Worm (Caenorhabditis elegans) whole organism, L3 larva: ENCODE results near the gene F36H5.10.

Experiments
- ZK546.5 ChIP-seq: sonication (generic microtip); optimal IDR thresholded peaks from 2 replicates; lab custom pipeline; 2017; ENCODE audit warnings: missing biosample characterization, missing genetic modification characterization
- aly-2 ChIP-seq: fragments of 150-350 bp; optimal IDR thresholded peaks from 2 replicates; lab custom pipeline; 2014; ENCODE audit warnings: missing biosample characterization, missing genetic modification characterization
- ceh-16 ChIP-seq: sonication (generic microtip); optimal IDR thresholded peaks from 2 replicates; lab custom pipeline; 2017; ENCODE audit warnings: missing biosample characterization, missing genetic modification characterization
- ceh-28 ChIP-seq: fragments of 150-350 bp; optimal IDR thresholded peaks from 2 replicates; lab custom pipeline; 2014; ENCODE audit warnings: missing biosample characterization, missing genetic modification reagents, missing genetic modification characterization
- ceh-9 ChIP-seq: sonication (generic microtip); optimal IDR thresholded peaks from 2 replicates; lab custom pipeline; 2018; ENCODE audit warnings: missing biosample characterization, missing genetic modification characterization
- daf-12 ChIP-seq: fragments of 150-350 bp; optimal IDR thresholded peaks from 2 replicates; lab custom pipeline; 2014; ENCODE audit warnings: missing biosample characterization, missing genetic modification reagents, missing genetic modification characterization
- egl-5 ChIP-seq: fragments of 150-350 bp; optimal IDR thresholded peaks from 2 replicates; lab custom pipeline; 2017; ENCODE audit warnings: missing biosample characterization, missing genetic modification reagents, missing genetic modification characterization, inconsistent platforms
- elt-2 ChIP-seq: sonication (generic microtip); optimal IDR thresholded peaks from 2 replicates; lab custom pipeline; 2016; ENCODE audit warnings: missing genetic modification reagents, mild to moderate bottlenecking, missing genetic modification characterization, missing compliant biosample characterization
- elt-3 ChIP-seq, 3 experiments: fragments of 150-350 bp in 1 of 3; sonication (generic microtip) in 2 of 3; optimal IDR thresholded peaks; 2 replicates in 2 of 3; 4 replicates in 1 of 3; lab custom pipeline; 2014 to 2017; ENCODE audit warnings: missing biosample characterization in 3 of 3, missing genetic modification characterization in 3 of 3
- eor-1 ChIP-seq, 2 experiments: fragments of 150-350 bp; optimal IDR thresholded peaks; 2 replicates each; lab custom pipeline; 2014 to 2018; ENCODE audit warnings: missing biosample characterization in 2 of 2, missing genetic modification characterization in 2 of 2
- fkh-10 ChIP-seq: sonication (generic microtip); optimal IDR thresholded peaks from 2 replicates; lab custom pipeline; 2017; ENCODE audit warnings: missing biosample characterization, missing genetic modification reagents, missing genetic modification characterization
- fkh-2 ChIP-seq: fragments of 150-350 bp; optimal IDR thresholded peaks from 2 replicates; lab custom pipeline; 2014; ENCODE audit warnings: missing biosample characterization, missing genetic modification reagents, missing genetic modification characterization
- fos-1 ChIP-seq: fragments of 150-350 bp; optimal IDR thresholded peaks from 2 replicates; lab custom pipeline; 2014; ENCODE audit warnings: missing biosample characterization, missing genetic modification characterization
- jun-1 ChIP-seq: fragments of 150-350 bp; optimal IDR thresholded peaks from 2 replicates; lab custom pipeline; 2014; ENCODE audit warnings: missing biosample characterization, missing genetic modification reagents, missing genetic modification characterization
- lin-15B ChIP-seq: fragments of 150-350 bp; optimal IDR thresholded peaks from 2 replicates; lab custom pipeline; 2014; ENCODE audit warnings: missing biosample characterization, missing genetic modification characterization
- lsy-12 ChIP-seq: sonication (generic microtip); optimal IDR thresholded peaks from 2 replicates; lab custom pipeline; 2016; ENCODE audit warnings: mild to moderate bottlenecking, missing genetic modification characterization, missing compliant biosample characterization
- mdl-1 ChIP-seq: fragments of 150-350 bp; optimal IDR thresholded peaks from 2 replicates; lab custom pipeline; 2014; ENCODE audit warnings: missing biosample characterization, missing genetic modification characterization
- mml-1 ChIP-seq: fragments of 150-350 bp; sonication (generic microtip); optimal IDR thresholded peaks from 3 replicates; lab custom pipeline; 2014; ENCODE audit warnings: missing biosample characterization, missing genetic modification characterization
- nfya-1 ChIP-seq: sonication (generic microtip); optimal IDR thresholded peaks from 2 replicates; lab custom pipeline; 2017; ENCODE audit warnings: missing genetic modification characterization, mild to moderate bottlenecking, missing compliant biosample characterization, antibody characterized with exemption, moderate library complexity; ENCODE audit not compliant: insufficient read depth
- nhr-11 ChIP-seq: fragments of 150-350 bp; optimal IDR thresholded peaks from 2 replicates; lab custom pipeline; 2014; ENCODE audit warnings: missing biosample characterization, missing genetic modification characterization
- nhr-12 ChIP-seq: fragments of 150-350 bp; optimal IDR thresholded peaks from 2 replicates; lab custom pipeline; 2014; ENCODE audit warnings: missing biosample characterization, missing genetic modification characterization
- nhr-23 ChIP-seq: fragments of 150-350 bp; optimal IDR thresholded peaks from 2 replicates; lab custom pipeline; 2014; ENCODE audit warnings: missing biosample characterization, missing genetic modification reagents, missing genetic modification characterization
- nhr-237 ChIP-seq: fragments of 150-350 bp; optimal IDR thresholded peaks from 2 replicates; lab custom pipeline; 2014; ENCODE audit warnings: missing biosample characterization, missing genetic modification characterization
- nhr-25 ChIP-seq: sonication (generic microtip); optimal IDR thresholded peaks from 2 replicates; lab custom pipeline; 2017; ENCODE audit warnings: missing biosample characterization, missing genetic modification characterization
- nhr-28 ChIP-seq: fragments of 150-350 bp; optimal IDR thresholded peaks from 2 replicates; lab custom pipeline; 2014; ENCODE audit warnings: missing biosample characterization, missing genetic modification characterization
- nhr-43 ChIP-seq: sonication (generic microtip); optimal IDR thresholded peaks from 2 replicates; lab custom pipeline; 2016; ENCODE audit warnings: mild to moderate bottlenecking, missing genetic modification characterization, missing compliant biosample characterization; ENCODE audit not compliant: poor library complexity, severe bottlenecking
- nhr-67 ChIP-seq: fragments of 150-350 bp; optimal IDR thresholded peaks from 2 replicates; lab custom pipeline; 2014; ENCODE audit warnings: missing biosample characterization, missing genetic modification characterization
- nhr-77 ChIP-seq: fragments of 150-350 bp; optimal IDR thresholded peaks from 2 replicates; lab custom pipeline; 2014; ENCODE audit warnings: missing biosample characterization, missing genetic modification characterization
- pha-4 ChIP-seq: fragments of 150-350 bp; optimal IDR thresholded peaks from 2 replicates; lab custom pipeline; 2014; ENCODE audit warnings: missing biosample characterization, missing genetic modification reagents, missing genetic modification characterization
- pqm-1 ChIP-seq: fragments of 150-350 bp; optimal IDR thresholded peaks from 2 replicates; lab custom pipeline; 2017; ENCODE audit warnings: missing biosample characterization, missing genetic modification characterization, inconsistent platforms
- skn-1 ChIP-seq: fragments of 150-350 bp; optimal IDR thresholded peaks from 2 replicates; lab custom pipeline; 2014; ENCODE audit warnings: missing biosample characterization, missing genetic modification characterization
- snpc-4 ChIP-seq: fragments of 150-350 bp; optimal IDR thresholded peaks from 2 replicates; lab custom pipeline; 2014; ENCODE audit warnings: missing biosample characterization, missing genetic modification characterization
- unc-62 ChIP-seq: fragments of 150-350 bp; sonication (generic microtip); optimal IDR thresholded peaks from 4 replicates; lab custom pipeline; 2014; ENCODE audit warnings: missing biosample characterization, missing genetic modification reagents, missing genetic modification characterization
- zag-1 ChIP-seq: fragments of 150-350 bp; optimal IDR thresholded peaks from 2 replicates; lab custom pipeline; 2014; ENCODE audit warnings: missing biosample characterization, missing genetic modification characterization
- ztf-11 ChIP-seq: fragments of 150-350 bp; optimal IDR thresholded peaks from 2 replicates; lab custom pipeline; 2014; ENCODE audit warnings: missing biosample characterization, missing genetic modification characterization
- ztf-4 ChIP-seq: fragments of 150-350 bp; optimal IDR thresholded peaks from 2 replicates; lab custom pipeline; 2014; ENCODE audit warnings: missing biosample characterization, missing genetic modification characterization

Gene F36H5.10

ce11 chrII:1763072-1763471 lies 5.9 kb downstream of the F36H5.10 start, which contains the start of gene math-28:
TSS of gene math-28 (plus strand) at chrII:1763372.
- TF ChIP-seq aly-2 (no peak), nhr-43 (tag; lab: Kevin White, UChicago) (no peak), fkh-2 (tag; lab: Kevin White, UChicago) (no peak), nhr-23 (tag; lab: Kevin White, UChicago) (no peak), nhr-237 (tag; lab: Kevin White, UChicago) (no peak), nhr-25 (tag; lab: Kevin White, UChicago) (no peak), ceh-16 (tag; lab: Kevin White, UChicago) (no peak), lin-15B (tag; lab: Kevin White, UChicago) (no peak), elt-3 (tag; optimal IDR thresholded peaks at IDR 0.05; lab: Kevin White, UChicago) (no peak), ceh-28 (tag; lab: Kevin White, UChicago) (no peak), nhr-11 (no peak), elt-2 (tag; lab: Kevin White, UChicago) (no peak), nhr-67 (tag; lab: Kevin White, UChicago) (no peak), eor-1 (tag; optimal IDR thresholded peaks at IDR 0.05; lab: Kevin White, UChicago) (no peak), fos-1 (tag; lab: Kevin White, UChicago) (no peak), mml-1 (tag; lab: Kevin White, UChicago) (no peak)

ce11 chrII:1766715-1767114 lies 9.6 kb downstream of the F36H5.10 start:
- no peak for TF ChIP-seq unc-62
- no peak for TF ChIP-seq mdl-1 (tag; lab: Kevin White, UChicago)
- TF ChIP-seq zag-1 (tag; lab: Kevin White, UChicago): no peak
- TF ChIP-seq lsy-12 (tag; lab: Kevin White, UChicago): no peak
- no peak for TF ChIP-seq elt-2 (tag; lab: Kevin White, UChicago)
- no peak for TF ChIP-seq nhr-28
- TF ChIP-seq nhr-237 (tag; lab: Kevin White, UChicago): no peak
- no peak for TF ChIP-seq eor-1 (tag; optimal IDR thresholded peaks at IDR 0.05; lab: Kevin White, UChicago)
- no peak for TF ChIP-seq ceh-16 (tag; lab: Kevin White, UChicago)
- TF ChIP-seq fkh-10 (GFP tag; lab: Kevin White, UChicago): no peak
- TF ChIP-seq jun-1 (tag; lab: Kevin White, UChicago): no peak
- no peak for TF ChIP-seq fkh-2 (tag; lab: Kevin White, UChicago)
- no peak for TF ChIP-seq mml-1 (tag; lab: Kevin White, UChicago)
- no peak for TF ChIP-seq ztf-11 (tag; lab: Kevin White, UChicago)
- TF ChIP-seq ceh-9 (tag; lab: Kevin White, UChicago): no peak
- no peak for TF ChIP-seq skn-1
- no peak for TF ChIP-seq pha-4 (tag; lab: Kevin White, UChicago)
- TF ChIP-seq nfya-1 (tag; lab: Kevin White, UChicago): no peak
- no peak for TF ChIP-seq snpc-4 (tag; lab: Kevin White, UChicago)
- TF ChIP-seq ztf-4: no peak
- TF ChIP-seq, all 47 proteins: peak for 0

ce11 chrII:1767458-1767857 lies 10.3 kb downstream of the F36H5.10 start:
- peak; percentile 75 for TF ChIP-seq elt-2 (tag; lab: Kevin White, UChicago)
- peak; percentile 39 for TF ChIP-seq pqm-1

- peak; percentile 21 for TF ChIP-seq elt-2 (tag; lab: Kevin White, UChicago)
Measured at ce11 chrII:1771347-1771746, 14.2 kb downstream of the F36H5.10 start, which contains the start of gene math-26. TSS of gene math-26 (plus strand) at chrII:1771647.

ce11 chrII:1771785-1772184 lies 14.7 kb downstream of the F36H5.10 start, which contains the start of gene math-3:
TSS of gene math-3 (plus strand) at chrII:1772085.
- TF ChIP-seq lsy-12 (tag; lab: Kevin White, UChicago): no peak
- no peak for TF ChIP-seq ZK546.5
- TF ChIP-seq ztf-11 (tag; lab: Kevin White, UChicago): no peak
- TF ChIP-seq zag-1 (tag; lab: Kevin White, UChicago): no peak
- TF ChIP-seq fos-1 (tag; lab: Kevin White, UChicago): no peak
- no peak for TF ChIP-seq nhr-25 (tag; lab: Kevin White, UChicago)
- no peak for TF ChIP-seq nhr-67 (tag; lab: Kevin White, UChicago)
- TF ChIP-seq daf-12 (tag; lab: Kevin White, UChicago): no peak
- no peak for TF ChIP-seq nhr-77 (tag; lab: Kevin White, UChicago)
- TF ChIP-seq egl-5: no peak
- TF ChIP-seq nhr-11: no peak
- TF ChIP-seq nhr-12 (tag; lab: Kevin White, UChicago): no peak
